Worm (Caenorhabditis elegans): ENCODE measurements around the gene srh-266.

ce11 chrV:636281-636680, 28.3 kb upstream of the srh-266 start, which contains the start of gene pals-31:
- TF ChIP-seq tab-1 (GFP tag; IDR thresholded peaks at IDR 0.05) (no peak), T22C8.4 (GFP tag; IDR thresholded peaks at IDR 0.05) (no peak), ztf-23 (GFP tag; IDR thresholded peaks at IDR 0.05) (no peak), flt-1 (GFP tag; IDR thresholded peaks at IDR 0.05) (no peak), cog-1 (tag; optimal IDR thresholded peaks at IDR 0.05) (no peak), klf-2 (GFP tag; conservative IDR thresholded peaks at IDR 0.05) (no peak), ztf-29 (GFP tag; IDR thresholded peaks at IDR 0.05) (no peak), ref-1 (GFP tag; conservative IDR thresholded peaks at IDR 0.05) (no peak), med-1 (GFP tag; optimal IDR thresholded peaks at IDR 0.05; ENCODE audit: insufficient read depth) (no peak)
